Worm (Caenorhabditis elegans): ENCODE data around the gene ptr-8.

The ptr-8 gene

DNA sequence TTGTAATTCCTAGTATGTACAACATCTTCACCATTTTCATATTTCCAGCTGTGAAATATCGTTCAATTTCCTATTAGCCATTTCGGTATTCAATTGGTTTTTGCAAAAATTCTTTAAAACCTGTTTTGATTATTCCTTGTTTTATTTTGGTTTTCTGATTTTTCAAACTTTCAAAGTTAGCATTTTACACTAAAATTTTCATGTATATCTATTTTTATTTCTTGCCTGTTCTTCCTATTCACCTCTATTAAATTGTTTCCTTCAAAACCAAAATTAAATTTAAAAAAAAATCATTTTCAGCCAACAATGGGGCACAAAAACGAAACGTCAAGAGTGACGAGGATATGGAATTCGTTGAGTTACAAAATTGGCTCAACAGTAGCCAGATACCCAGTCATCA lies at the start of gene ptr-8:
TSS of gene ptr-8 (plus strand) at position 301 of the 400 bp plus-strand sequence.
- TF ChIP-seq egl-27 (tag; optimal IDR thresholded peaks at IDR 0.05), result no peak
- no peak for TF ChIP-seq blmp-1 (tag; optimal IDR thresholded peaks at IDR 0.05; ENCODE audit: insufficient read depth)
- TF ChIP-seq nhr-129 (tag; optimal IDR thresholded peaks at IDR 0.05), result no peak
- no peak for TF ChIP-seq skn-1 (tag; optimal IDR thresholded peaks at IDR 0.05)
- no peak for TF ChIP-seq ceh-16 (tag; optimal IDR thresholded peaks at IDR 0.05)
- no peak for TF ChIP-seq mdl-1 (tag; optimal IDR thresholded peaks at IDR 0.05)
- no peak for TF ChIP-seq F13H6.1 (tag; optimal IDR thresholded peaks at IDR 0.05)
- no peak for TF ChIP-seq Y55F3AM.14 (GFP tag; optimal IDR thresholded peaks at IDR 0.05)
- no peak for TF ChIP-seq aly-2 (tag; optimal IDR thresholded peaks at IDR 0.05)
- no peak for TF ChIP-seq ztf-1 (GFP tag; conservative IDR thresholded peaks at IDR 0.05)
- no peak for TF ChIP-seq nhr-23 (tag; optimal IDR thresholded peaks at IDR 0.05)
- no peak for TF ChIP-seq lin-13 (GFP tag; optimal IDR thresholded peaks at IDR 0.05)
- TF ChIP-seq ceh-82 (tag; optimal IDR thresholded peaks at IDR 0.05), result no peak
- TF ChIP-seq ztf-11 (tag; optimal IDR thresholded peaks at IDR 0.05), result no peak
- no peak for TF ChIP-seq crh-2 (tag; optimal IDR thresholded peaks at IDR 0.05)
- TF ChIP-seq nhr-25 (tag; optimal IDR thresholded peaks at IDR 0.05), result no peak

DNA sequence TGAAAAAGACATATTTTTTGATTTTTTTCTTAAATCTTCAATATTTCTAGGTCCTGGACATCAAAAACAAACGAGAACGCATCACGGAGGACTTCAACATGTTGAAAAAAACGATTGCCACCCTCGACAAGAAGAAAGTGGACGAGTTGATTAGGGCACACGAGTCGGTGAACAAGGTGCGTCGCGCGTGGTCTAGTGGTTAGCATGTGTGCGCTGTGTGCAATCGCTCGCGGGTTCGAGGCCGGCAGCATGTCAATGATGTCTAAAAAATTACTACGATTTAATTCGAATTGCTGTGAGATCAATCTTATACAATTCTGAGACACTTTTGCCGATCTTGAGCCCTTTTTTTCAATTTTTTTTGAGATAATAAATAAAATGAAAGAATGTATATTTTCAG lies 49.0 kb upstream of the ptr-8 start:
- TF ChIP-seq mbf-1 (tag; optimal IDR thresholded peaks at IDR 0.05), result no peak
- TF ChIP-seq crh-2 (tag; optimal IDR thresholded peaks at IDR 0.05), result peak; percentile 81
- peak; percentile 51 for TF ChIP-seq mab-5 (tag; optimal IDR thresholded peaks at IDR 0.05)
- no peak for TF ChIP-seq dmd-4 (tag; optimal IDR thresholded peaks at IDR 0.05)
- TF ChIP-seq zag-1 (tag; optimal IDR thresholded peaks at IDR 0.05), result peak; percentile 45
- TF ChIP-seq gmeb-1 (tag; optimal IDR thresholded peaks at IDR 0.05), result peak; percentile 79
- peak; percentile 78 for TF ChIP-seq sma-3 (GFP tag; optimal IDR thresholded peaks at IDR 0.05)
- peak; percentile 48 for TF ChIP-seq egl-27 (tag; optimal IDR thresholded peaks at IDR 0.05)
- peak; percentile 91 for TF ChIP-seq nhr-129 (tag; optimal IDR thresholded peaks at IDR 0.05)
- TF ChIP-seq nhr-21 (tag; optimal IDR thresholded peaks at IDR 0.05), result peak; percentile 87
- peak; percentile 49 for TF ChIP-seq nhr-6 (tag; optimal IDR thresholded peaks at IDR 0.05)
- TF ChIP-seq elt-1 (tag; optimal IDR thresholded peaks at IDR 0.05), result no peak
- peak; percentile 81 for TF ChIP-seq sma-9 (GFP tag; optimal IDR thresholded peaks at IDR 0.05)
- no peak for TF ChIP-seq sma-9 (tag; optimal IDR thresholded peaks at IDR 0.05)
- TF ChIP-seq lin-11 (tag; optimal IDR thresholded peaks at IDR 0.05), result peak; percentile 53
- peak; percentile 63 to 82 for TF ChIP-seq lsy-2 (tag; optimal IDR thresholded peaks at IDR 0.05)
- TF ChIP-seq ama-1 (optimal IDR thresholded peaks at IDR 0.05), result no peak
- no peak for TF ChIP-seq unc-39 (tag; optimal IDR thresholded peaks at IDR 0.05)
- TF ChIP-seq R02D3.7 (tag; optimal IDR thresholded peaks at IDR 0.05), result peak; percentile 24
- TF ChIP-seq ceh-16 (tag; optimal IDR thresholded peaks at IDR 0.05), result peak; percentile 11
- no peak for TF ChIP-seq ztf-11 (tag; optimal IDR thresholded peaks at IDR 0.05)
- peak; percentile 28 for TF ChIP-seq blmp-1 (tag; optimal IDR thresholded peaks at IDR 0.05; ENCODE audit: insufficient read depth)
- TF ChIP-seq fos-1 (tag; optimal IDR thresholded peaks at IDR 0.05), result peak; percentile 59
- TF ChIP-seq nhr-10 (tag; optimal IDR thresholded peaks at IDR 0.05), result no peak
- TF ChIP-seq ztf-4 (tag; optimal IDR thresholded peaks at IDR 0.05), result peak; percentile 39
- no peak for TF ChIP-seq ztf-1 (GFP tag; conservative IDR thresholded peaks at IDR 0.05)
- no peak for TF ChIP-seq skn-1 (tag; optimal IDR thresholded peaks at IDR 0.05)
- TF ChIP-seq nhr-23 (tag; optimal IDR thresholded peaks at IDR 0.05), result no peak
- TF ChIP-seq nhr-25 (tag; optimal IDR thresholded peaks at IDR 0.05), result peak; percentile 59
- TF ChIP-seq unc-55 (GFP tag; optimal IDR thresholded peaks at IDR 0.05), result peak; percentile 47
- TF ChIP-seq F13H6.1 (tag; optimal IDR thresholded peaks at IDR 0.05), result peak; percentile 80
- TF ChIP-seq nhr-11 (tag; optimal IDR thresholded peaks at IDR 0.05), result no peak
- TF ChIP-seq peb-1 (tag; optimal IDR thresholded peaks at IDR 0.05), result no peak
- TF ChIP-seq C34F6.9 (tag; optimal IDR thresholded peaks at IDR 0.05), result peak; percentile 79
- TF ChIP-seq snpc-4 (tag; optimal IDR thresholded peaks at IDR 0.05), result peak; percentile 75
- TF ChIP-seq mdl-1 (tag; optimal IDR thresholded peaks at IDR 0.05), result peak; percentile 12 to 40
- no peak for TF ChIP-seq aly-2 (tag; optimal IDR thresholded peaks at IDR 0.05)
- peak; percentile 74 for TF ChIP-seq lin-13 (GFP tag; optimal IDR thresholded peaks at IDR 0.05)
- no peak for TF ChIP-seq unc-62 (GFP tag; optimal IDR thresholded peaks at IDR 0.05)
- TF ChIP-seq alr-1 (tag; optimal IDR thresholded peaks at IDR 0.05), result no peak
- TF ChIP-seq nhr-77 (tag; optimal IDR thresholded peaks at IDR 0.05), result no peak
- TF ChIP-seq lin-39 (tag; optimal IDR thresholded peaks at IDR 0.05), result no peak
- peak; percentile 74 for TF ChIP-seq Y55F3AM.14 (GFP tag; optimal IDR thresholded peaks at IDR 0.05)
- no peak for TF ChIP-seq nhr-12 (tag; optimal IDR thresholded peaks at IDR 0.05)
- TF ChIP-seq sem-4 (tag; optimal IDR thresholded peaks at IDR 0.05), result peak; percentile 41

All from whole organism, L2 larva.